Fruit fly (Drosophila melanogaster) whole organism, adult: Measurements from ENCODE around the gene CG31635.

Experiments
- CG12768 ChIP-seq: fragments of 200-800 bp; sonication (Bioruptor generic); optimal IDR thresholded peaks from 2 replicates; lab custom pipeline; 2017; ENCODE audit warnings: missing biosample characterization, missing genetic modification characterization, mild to moderate bottlenecking, moderate library complexity, missing genetic modification reagents
- CG1620 ChIP-seq: fragments of 200-800 bp; sonication (Bioruptor generic); optimal IDR thresholded peaks from 2 replicates; lab custom pipeline; 2016; ENCODE audit warnings: missing biosample characterization, missing genetic modification characterization
- CG33017 ChIP-seq: fragments of 200-800 bp; sonication (Bioruptor generic); optimal IDR thresholded peaks from 2 replicates; lab custom pipeline; 2018; ENCODE audit warnings: missing biosample characterization, mild to moderate bottlenecking, missing genetic modification characterization, moderate library complexity
- Hr96 ChIP-seq: fragments of 200-800 bp; sonication (Bioruptor generic); optimal IDR thresholded peaks from 2 replicates; lab custom pipeline; 2016; ENCODE audit warnings: missing biosample characterization, missing genetic modification characterization
- bab1 ChIP-seq: fragments of 200-800 bp; sonication (Bioruptor generic); optimal IDR thresholded peaks from 3 replicates; lab custom pipeline; 2019; ENCODE audit warnings: missing biosample characterization, mild to moderate bottlenecking, missing genetic modification characterization, moderate library complexity
- cic ChIP-seq: fragments of 200-800 bp; sonication (Bioruptor generic); optimal IDR thresholded peaks from 2 replicates; lab custom pipeline; 2017; ENCODE audit warnings: missing biosample characterization, mild to moderate bottlenecking, missing genetic modification characterization, moderate library complexity
- cnc ChIP-seq, 2 experiments: fragments of >200 bp; optimal IDR thresholded peaks; 2 replicates each; lab custom pipeline; 2017
- kay ChIP-seq: fragments of 200-800 bp; sonication (Bioruptor generic); peaks from one replicate; lab custom pipeline; 2016; ENCODE audit warnings: missing biosample characterization, missing genetic modification characterization, borderline replicate concordance
- ovo ChIP-seq: fragments of 200-800 bp; sonication (Bioruptor generic); optimal IDR thresholded peaks from 2 replicates; lab custom pipeline; 2016; ENCODE audit warnings: missing biosample characterization, missing genetic modification characterization
- pad ChIP-seq: fragments of 200-800 bp; sonication (Bioruptor generic); optimal IDR thresholded peaks from 3 replicates; lab custom pipeline; 2017; ENCODE audit warnings: missing biosample characterization, missing genetic modification characterization, mild to moderate bottlenecking, moderate library complexity, missing genetic modification reagents
- tj ChIP-seq: fragments of 200-800 bp; sonication (Bioruptor generic); optimal IDR thresholded peaks from 3 replicates; lab custom pipeline; 2017; ENCODE audit warnings: missing biosample characterization, mild to moderate bottlenecking, missing genetic modification characterization, moderate library complexity
- toe ChIP-seq: fragments of 200-800 bp; sonication (Bioruptor generic); optimal IDR thresholded peaks from 2 replicates; lab custom pipeline; 2016; ENCODE audit warnings: missing biosample characterization, missing genetic modification characterization

- TF ChIP-seq kay (no peak), CG1620 (GFP tag; lab: Kevin White, UChicago) (no peak), CG33017 (tag; lab: Kevin White, UChicago) (no peak), ovo (GFP tag; lab: Kevin White, UChicago) (no peak), cic (GFP tag; lab: Kevin White, UChicago) (no peak), CG12768 (no peak), Hr96 (GFP tag; lab: Kevin White, UChicago) (no peak), pad (GFP tag; lab: Kevin White, UChicago) (no peak), tj (no peak), cnc (optimal IDR thresholded peaks at IDR 0.05; lab: Kevin White, UChicago) (no peak), bab1 (GFP tag; lab: Kevin White, UChicago) (no peak), toe (GFP tag; lab: Kevin White, UChicago) (no peak)
Measured at dm6 chr2L:6595027-6595426, 53.9 kb downstream of the CG31635 start.
